Worm (Caenorhabditis elegans) whole organism, L4 larva: Measurements from ENCODE around the gene C50H2.7.

Experiments used
- F10B5.3 ChIP-seq: sonication (generic microtip); optimal IDR thresholded peaks from 2 replicates; lab custom pipeline; 2016; ENCODE audit warnings: mild to moderate bottlenecking, missing genetic modification characterization, missing compliant biosample characterization
- T20F7.1 ChIP-seq: fragments of 200-800 bp; sonication (Bioruptor generic); optimal IDR thresholded peaks from 2 replicates; lab custom pipeline; 2018; ENCODE audit warnings: mild to moderate bottlenecking, missing genetic modification characterization, missing compliant biosample characterization
- T26A8.4 ChIP-seq: fragments of 200-800 bp; sonication (Bioruptor generic); IDR thresholded peaks from 2 replicates; pipeline ENCODE4 v1.3.6; 2022; ENCODE audit warnings: missing genetic modification characterization, missing compliant biosample characterization
- Y5F2A.4 ChIP-seq: fragments of 200-800 bp; sonication (Bioruptor generic); optimal IDR thresholded peaks from 2 replicates; lab custom pipeline; 2018; ENCODE audit warnings: mild to moderate bottlenecking, missing genetic modification characterization, missing compliant biosample characterization
- ZK337.2 ChIP-seq: fragments of 200-800 bp; sonication (Bioruptor generic); IDR thresholded peaks from 2 replicates; pipeline ENCODE4 v1.3.6; 2022; ENCODE audit warnings: missing genetic modification reagents, missing genetic modification characterization, missing compliant biosample characterization
- ZK546.5 ChIP-seq, 2 experiments: sonication (generic microtip); optimal IDR thresholded peaks; 2 replicates each; lab custom pipeline; 2017; ENCODE audit warnings: missing biosample characterization in 2 of 2, missing genetic modification characterization in 2 of 2
- aha-1 ChIP-seq: fragments of 150-350 bp; peaks from one replicate; lab custom pipeline; 2014; ENCODE audit warnings: missing biosample characterization, missing genetic modification characterization
- ama-1 ChIP-seq: fragments of 150-350 bp; optimal IDR thresholded peaks from 2 replicates; lab custom pipeline; 2014; ENCODE audit warnings: inconsistent platforms, mixed read lengths
- ceh-32 ChIP-seq: sonication (generic microtip); optimal IDR thresholded peaks from 2 replicates; lab custom pipeline; 2016; ENCODE audit warnings: mild to moderate bottlenecking, missing genetic modification characterization, missing compliant biosample characterization; ENCODE audit not compliant: poor library complexity
- ceh-82 ChIP-seq: sonication (generic microtip); optimal IDR thresholded peaks from 2 replicates; lab custom pipeline; 2017; ENCODE audit warnings: missing biosample characterization, missing genetic modification characterization
- ctbp-1 ChIP-seq: fragments of 200-800 bp; sonication (Bioruptor generic); IDR thresholded peaks from 2 replicates; pipeline ENCODE4 v1.3.6; 2022; ENCODE audit warnings: missing genetic modification reagents, missing genetic modification characterization, missing compliant biosample characterization
- daf-8 ChIP-seq: fragments of 200-800 bp; sonication (Bioruptor generic); IDR thresholded peaks from 2 replicates; pipeline ENCODE4 v1.3.6; 2022; ENCODE audit warnings: missing genetic modification characterization, missing compliant biosample characterization
- dmd-6 ChIP-seq: fragments of 200-800 bp; sonication (Bioruptor generic); IDR thresholded peaks from 2 replicates; pipeline ENCODE4 v1.3.6; 2022; ENCODE audit warnings: missing genetic modification reagents, missing genetic modification characterization, missing compliant biosample characterization
- dmd-9 ChIP-seq: fragments of 200-800 bp; sonication (Bioruptor generic); IDR thresholded peaks from 2 replicates; pipeline ENCODE4 v1.3.6; 2022; ENCODE audit warnings: missing genetic modification reagents, missing genetic modification characterization, missing compliant biosample characterization
- fkh-10 ChIP-seq: fragments of 150-350 bp; optimal IDR thresholded peaks from 2 replicates; lab custom pipeline; 2014; ENCODE audit warnings: missing biosample characterization, missing genetic modification reagents, missing genetic modification characterization
- hif-1 ChIP-seq, 2 experiments: sonication (generic microtip); optimal IDR thresholded peaks; 2 replicates each; lab custom pipeline; 2016 to 2017; ENCODE audit warnings: missing compliant biosample characterization in 2 of 2, missing genetic modification characterization in 2 of 2, missing genetic modification reagents in 2 of 2, missing genotype in 2 of 2, mild to moderate bottlenecking in 1 of 2
- hmg-1.1 ChIP-seq: fragments of 200-800 bp; sonication (Bioruptor generic); IDR thresholded peaks from 2 replicates; pipeline ENCODE4 v1.3.6; 2022; ENCODE audit warnings: missing genetic modification reagents, missing genetic modification characterization, missing compliant biosample characterization
- lin-15B ChIP-seq: fragments of 150-350 bp; sonication (generic microtip); optimal IDR thresholded peaks from 3 replicates; lab custom pipeline; 2014; ENCODE audit warnings: missing biosample characterization, missing genetic modification characterization
- lin-38 ChIP-seq: fragments of 200-800 bp; sonication (Bioruptor generic); IDR thresholded peaks from 2 replicates; pipeline ENCODE4 v1.3.6; 2022; ENCODE audit warnings: missing genetic modification reagents, missing genetic modification characterization, missing compliant biosample characterization
- lir-3 ChIP-seq: sonication (generic microtip); optimal IDR thresholded peaks from 2 replicates; lab custom pipeline; 2016; ENCODE audit warnings: mild to moderate bottlenecking, missing genetic modification characterization, missing compliant biosample characterization
- lsy-2 ChIP-seq, 2 experiments: fragments of 150-350 bp in 1 of 2; sonication (generic microtip) in 1 of 2; optimal IDR thresholded peaks; 2 replicates each; lab custom pipeline; 2014 to 2017; ENCODE audit warnings: missing biosample characterization in 2 of 2, missing genetic modification characterization in 2 of 2
- mdt-29 ChIP-seq: fragments of 200-800 bp; sonication (Bioruptor generic); IDR thresholded peaks from 2 replicates; pipeline ENCODE4 v1.3.6; 2022; ENCODE audit warnings: missing genetic modification reagents, missing genetic modification characterization, missing compliant biosample characterization
- mep-1 ChIP-seq: fragments of 150-350 bp; sonication (generic microtip); optimal IDR thresholded peaks from 3 replicates; lab custom pipeline; 2014; ENCODE audit warnings: missing biosample characterization, missing genetic modification characterization
- nhr-10 ChIP-seq: fragments of 150-350 bp; optimal IDR thresholded peaks from 2 replicates; lab custom pipeline; 2014; ENCODE audit warnings: missing biosample characterization, missing genetic modification characterization
- nhr-11 ChIP-seq: fragments of 150-350 bp; optimal IDR thresholded peaks from 2 replicates; lab custom pipeline; 2014; ENCODE audit warnings: missing biosample characterization, missing genetic modification characterization
- nhr-237 ChIP-seq: sonication (generic microtip); optimal IDR thresholded peaks from 2 replicates; lab custom pipeline; 2017; ENCODE audit warnings: missing biosample characterization, missing genetic modification characterization
- nhr-25 ChIP-seq: sonication (generic microtip); optimal IDR thresholded peaks from 2 replicates; lab custom pipeline; 2017; ENCODE audit warnings: missing genetic modification characterization, mild to moderate bottlenecking, missing compliant biosample characterization, antibody characterized with exemption, moderate library complexity, borderline replicate concordance; ENCODE audit not compliant: insufficient read depth
- nhr-28 ChIP-seq: fragments of 150-350 bp; optimal IDR thresholded peaks from 2 replicates; lab custom pipeline; 2014; ENCODE audit warnings: missing biosample characterization, missing genetic modification characterization
- nhr-42 ChIP-seq: fragments of 200-800 bp; sonication (Bioruptor generic); IDR thresholded peaks from 2 replicates; pipeline ENCODE4 v1.3.6; 2022; ENCODE audit warnings: missing genetic modification characterization, missing compliant biosample characterization
- nhr-77 ChIP-seq: fragments of 150-350 bp; optimal IDR thresholded peaks from 2 replicates; lab custom pipeline; 2014; ENCODE audit warnings: missing biosample characterization, missing genetic modification characterization
- pha-4 ChIP-seq, 2 experiments: fragments of 150-350 bp in 1 of 2; fragments of 200-800 bp in 1 of 2; sonication (Bioruptor generic) in 1 of 2; IDR thresholded peaks in 1 of 2; optimal IDR thresholded peaks in 1 of 2; 2 replicates each; pipeline versions ENCODE4 v1.3.6 to Lab custom; 2014 to 2022; ENCODE audit warnings: missing genetic modification characterization in 2 of 2, missing genetic modification reagents in 2 of 2, missing biosample characterization in 1 of 2, missing compliant biosample characterization in 1 of 2
- php-3 ChIP-seq: fragments of 200-800 bp; sonication (Bioruptor generic); IDR thresholded peaks from 2 replicates; pipeline ENCODE4 v1.3.6; 2022; ENCODE audit warnings: missing genetic modification reagents, missing genetic modification characterization, missing compliant biosample characterization
- pqm-1 ChIP-seq: sonication (generic microtip); optimal IDR thresholded peaks from 2 replicates; lab custom pipeline; 2017; ENCODE audit warnings: missing biosample characterization, missing genetic modification characterization
- rbr-2 ChIP-seq: sonication (generic microtip); optimal IDR thresholded peaks from 2 replicates; lab custom pipeline; 2016; ENCODE audit warnings: missing genotype, missing genetic modification characterization, missing compliant biosample characterization
- sdz-12 ChIP-seq: fragments of 200-800 bp; sonication (Bioruptor generic); optimal IDR thresholded peaks from 2 replicates; lab custom pipeline; 2018; ENCODE audit warnings: mild to moderate bottlenecking, missing genetic modification characterization, missing compliant biosample characterization
- set-16 ChIP-seq: fragments of 200-800 bp; sonication (Bioruptor generic); IDR thresholded peaks from 2 replicates; pipeline ENCODE4 v1.3.6; 2022; ENCODE audit warnings: missing genetic modification reagents, missing genetic modification characterization, missing compliant biosample characterization
- skn-1 ChIP-seq: fragments of 150-350 bp; optimal IDR thresholded peaks from 2 replicates; lab custom pipeline; 2014; ENCODE audit warnings: missing biosample characterization, missing genetic modification characterization
- snpc-1.2 ChIP-seq: fragments of 200-800 bp; sonication (Bioruptor generic); IDR thresholded peaks from 2 replicates; pipeline ENCODE4 v1.3.6; 2022; ENCODE audit warnings: missing genetic modification reagents, missing genetic modification characterization, missing compliant biosample characterization
- spr-1 ChIP-seq: sonication (generic microtip); optimal IDR thresholded peaks from 2 replicates; lab custom pipeline; 2016; ENCODE audit warnings: mild to moderate bottlenecking, missing genetic modification characterization, missing compliant biosample characterization
- tra-1 ChIP-seq: fragments of 200-800 bp; sonication (Bioruptor generic); IDR thresholded peaks from 2 replicates; pipeline ENCODE4 v1.3.6; 2022; ENCODE audit warnings: missing genetic modification reagents, missing genetic modification characterization, missing compliant biosample characterization
- unc-62 ChIP-seq, 3 experiments: fragments of 150-350 bp in 1 of 3; sonication (generic microtip); optimal IDR thresholded peaks in 2 of 3; peaks in 1 of 3; 1 replicate in 1 of 3; 2 replicates in 2 of 3; lab custom pipeline; 2014 to 2017; ENCODE audit warnings: missing biosample characterization in 3 of 3, missing genetic modification characterization in 3 of 3, missing genetic modification reagents in 3 of 3, missing genotype in 1 of 3
- vab-7 ChIP-seq: fragments of 200-800 bp; sonication (Bioruptor generic); IDR thresholded peaks from 2 replicates; pipeline ENCODE4 v1.3.6; 2022; ENCODE audit warnings: missing genetic modification reagents, missing genetic modification characterization, missing compliant biosample characterization
- zfp-2 ChIP-seq: sonication (generic microtip); optimal IDR thresholded peaks from 2 replicates; lab custom pipeline; 2016; ENCODE audit warnings: mild to moderate bottlenecking, missing genetic modification characterization, missing compliant biosample characterization

The C50H2.7 gene

DNA sequence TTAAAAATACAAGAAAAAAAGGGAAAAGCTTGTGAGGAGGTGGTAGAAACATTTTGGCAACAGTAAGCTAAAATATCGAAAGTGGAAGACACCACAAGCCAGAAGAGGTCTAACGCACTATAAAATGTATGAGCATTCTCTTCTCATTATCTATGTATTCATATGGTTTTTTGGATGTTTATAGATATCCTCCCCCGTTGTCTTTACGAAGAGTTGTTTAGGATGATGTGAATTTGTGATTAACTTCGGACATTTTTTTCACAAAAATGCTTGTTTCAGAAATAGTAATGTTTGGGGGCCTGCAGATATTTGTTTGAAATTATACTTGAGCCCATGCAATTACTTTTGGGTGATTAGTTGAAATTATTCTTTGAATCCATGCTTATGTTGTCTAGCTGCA lies 7.6 kb upstream of the C50H2.7 start, which contains the start of gene mec-9:
Gene mec-9 (minus strand): TSS at position 101 of the 400 bp plus-strand sequence.
- no peak for TF ChIP-seq ZK546.5 (tag; optimal IDR thresholded peaks at IDR 0.05; lab: Kevin White, UChicago)
- no peak for TF ChIP-seq ZK337.2 (GFP tag; lab: Robert Waterston, UW)
- no peak for TF ChIP-seq dmd-9
- TF ChIP-seq lir-3 (tag; lab: Kevin White, UChicago), result no peak
- TF ChIP-seq hif-1 (tag; optimal IDR thresholded peaks at IDR 0.05; lab: Kevin White, UChicago), result no peak
- no peak for TF ChIP-seq set-16 (GFP tag; lab: Robert Waterston, UW)

DNA sequence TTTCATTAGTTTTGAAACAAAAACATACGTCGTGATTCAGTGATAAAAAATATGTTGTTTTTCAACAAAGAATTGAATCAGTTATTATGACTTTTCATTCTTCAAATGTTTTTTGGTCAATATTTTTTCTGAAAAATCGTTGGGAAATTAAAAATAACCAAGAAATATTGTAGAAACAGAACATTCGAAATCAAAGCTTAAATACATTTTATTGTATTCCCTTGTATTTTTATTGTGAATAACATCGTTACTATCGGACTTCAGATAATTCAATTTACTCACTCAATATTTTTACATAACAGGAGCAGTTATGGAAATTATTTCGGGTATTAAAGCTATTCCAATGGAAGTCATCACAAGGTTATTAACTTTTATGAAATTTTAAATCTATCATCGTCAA lies 5.9 kb upstream of the C50H2.7 start, which contains the start of gene C50H2.4:
Gene C50H2.4 (plus strand): TSS at position 301 of the 400 bp plus-strand sequence.
- TF ChIP-seq Y5F2A.4 (no peak), dmd-6 (no peak), spr-1 (tag; lab: Kevin White, UChicago) (no peak), nhr-42 (GFP tag; lab: Robert Waterston, UW) (no peak)
- TF ChIP-seq, all 104 proteins: peak for 0

DNA sequence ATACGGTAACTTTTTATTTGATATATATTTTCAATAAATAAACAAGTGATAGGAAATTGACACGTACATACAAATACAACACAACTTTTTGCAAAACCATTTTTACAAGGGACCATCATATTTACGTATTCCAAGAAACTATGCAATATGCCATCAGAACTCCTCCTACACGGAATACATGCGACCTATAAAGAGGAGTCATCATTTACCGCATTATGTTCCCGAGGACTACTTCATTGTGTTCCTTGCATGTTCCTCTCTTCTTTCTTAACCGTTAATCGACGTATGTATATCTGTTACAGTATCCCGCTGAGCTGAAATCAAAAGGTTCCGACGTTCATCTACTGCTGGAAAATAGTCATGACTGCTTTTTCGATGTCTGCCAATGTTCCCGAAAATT lies 4.2 kb upstream of the C50H2.7 start, which contains the start of gene C50H2.5:
Gene C50H2.5 (plus strand): TSS at position 301 of the 400 bp plus-strand sequence.
- TF ChIP-seq ama-1 (lab: Kevin White, UChicago) (no peak), ceh-82 (tag; lab: Kevin White, UChicago) (no peak), fkh-10 (GFP tag; lab: Kevin White, UChicago) (no peak), ctbp-1 (GFP tag; lab: Robert Waterston, UW) (no peak), nhr-237 (no peak), rbr-2 (tag; lab: Kevin White, UChicago) (no peak), sdz-12 (no peak), lin-38 (GFP tag; lab: Robert Waterston, UW) (no peak), snpc-1.2 (no peak), zfp-2 (no peak), lin-15B (tag; lab: Kevin White, UChicago) (no peak), ceh-32 (no peak), skn-1 (no peak), ZK546.5 (tag; optimal IDR thresholded peaks at IDR 0.05; lab: Kevin White, UChicago) (no peak), nhr-11 (tag; lab: Kevin White, UChicago) (no peak), Y5F2A.4 (no peak), nhr-10 (tag; lab: Kevin White, UChicago) (no peak)

DNA sequence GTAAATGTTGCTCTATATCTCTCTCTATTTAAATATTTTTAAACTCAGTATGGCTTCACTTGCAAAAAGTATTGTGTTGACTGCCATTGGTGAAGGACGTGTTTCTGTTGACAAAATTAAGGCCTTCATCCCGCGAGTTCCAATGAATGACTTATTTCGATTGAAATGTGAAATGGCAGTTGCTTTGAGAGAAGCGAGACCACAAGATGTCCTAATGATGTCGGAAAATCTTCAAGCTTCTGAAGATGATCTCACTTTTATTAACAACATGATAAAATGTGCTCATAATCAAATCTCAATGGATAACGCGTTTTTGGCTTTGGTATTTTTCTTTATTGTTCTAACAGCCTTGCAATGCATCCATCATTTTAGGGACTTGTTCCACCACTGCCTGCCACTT lies 1.3 kb upstream of the C50H2.7 start, which contains the start of gene ceh-75:
Gene ceh-75 (plus strand): TSS at position 50 of the 400 bp plus-strand sequence.
- no peak for TF ChIP-seq nhr-77 (tag; lab: Kevin White, UChicago)
- no peak for TF ChIP-seq ama-1 (lab: Kevin White, UChicago)
- TF ChIP-seq mdt-29 (GFP tag; lab: Robert Waterston, UW), result no peak
- TF ChIP-seq pha-4 (GFP tag; IDR thresholded peaks at IDR 0.05; lab: Robert Waterston, UW), result no peak
- TF ChIP-seq pha-4 (tag; optimal IDR thresholded peaks at IDR 0.05; lab: Kevin White, UChicago), result no peak
- TF ChIP-seq T26A8.4, result no peak
- peak in 1 of 2 experiments; percentile 99 for TF ChIP-seq unc-62 (GFP tag; optimal IDR thresholded peaks at IDR 0.05 in 1 of 2; lab: Kevin White, UChicago)
- no peak for TF ChIP-seq unc-62 (tag; optimal IDR thresholded peaks at IDR 0.05; lab: Kevin White, UChicago)
- TF ChIP-seq lsy-2 (tag; optimal IDR thresholded peaks at IDR 0.05; lab: Kevin White, UChicago), result no peak
- no peak for TF ChIP-seq lir-3 (tag; lab: Kevin White, UChicago)

DNA sequence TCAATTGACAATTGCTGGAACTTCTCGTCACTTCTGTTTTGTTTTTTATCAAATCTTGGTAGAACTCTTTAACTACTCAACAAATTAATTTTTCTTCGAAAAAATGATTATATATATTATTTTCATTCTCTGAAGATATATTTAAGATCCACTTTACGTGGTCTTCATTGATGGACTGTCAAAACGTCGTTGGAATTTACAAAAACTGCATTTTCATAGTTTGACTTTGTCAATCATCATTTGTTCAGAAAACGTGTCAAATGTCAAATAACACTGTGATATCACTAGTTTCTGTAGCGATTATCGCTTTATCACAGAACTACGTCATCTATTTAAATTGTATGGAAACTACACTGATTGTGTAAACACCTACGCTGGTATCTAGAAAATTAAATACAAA lies 1.8 kb downstream of the C50H2.7 start:
- TF ChIP-seq mep-1 (tag; lab: Kevin White, UChicago) (no peak), F10B5.3 (no peak), T20F7.1 (GFP tag; lab: Kevin White, UChicago) (no peak), nhr-28 (tag; lab: Kevin White, UChicago) (peak; percentile 42), pqm-1 (tag; lab: Kevin White, UChicago) (no peak), tra-1 (GFP tag; lab: Robert Waterston, UW) (no peak), daf-8 (GFP tag; lab: Robert Waterston, UW) (no peak), vab-7 (no peak), nhr-25 (tag; lab: Kevin White, UChicago) (no peak), php-3 (no peak), aha-1 (peak; percentile 91), fkh-10 (GFP tag; lab: Kevin White, UChicago) (no peak), nhr-10 (tag; lab: Kevin White, UChicago) (no peak), set-16 (GFP tag; lab: Robert Waterston, UW) (no peak), dmd-6 (peak; percentile 34; the same call in 1 of the 2 replicates), ceh-82 (tag; lab: Kevin White, UChicago) (no peak), hmg-1.1 (GFP tag; lab: Robert Waterston, UW) (no peak)
